Fruit fly (Drosophila melanogaster): ENCODE results near the gene CG3734.

The CG3734 gene

DNA sequence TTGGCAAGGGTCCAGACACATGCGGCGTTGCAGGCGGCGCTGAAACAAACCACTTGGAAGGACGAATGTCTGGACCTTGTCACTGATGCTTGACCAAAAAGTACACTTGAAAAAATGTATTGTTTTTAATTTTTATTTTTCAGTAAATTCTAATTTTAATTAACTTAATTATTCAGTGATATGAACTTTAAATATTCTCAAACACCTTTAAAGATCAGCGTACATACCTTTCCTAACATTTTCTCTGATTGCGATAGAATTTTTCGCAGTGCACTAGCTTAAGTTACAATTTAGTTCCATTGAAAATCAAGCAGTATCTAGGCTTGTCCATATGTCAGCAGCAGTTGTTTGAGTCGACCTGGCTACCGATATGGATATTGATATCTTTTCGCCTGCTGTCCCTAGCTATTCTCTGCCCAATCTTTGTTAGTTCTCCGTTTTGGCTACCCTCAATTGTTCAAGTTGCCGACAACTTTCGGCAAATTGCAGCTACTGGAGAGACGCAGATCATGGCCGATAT is 48.4 kb upstream of the CG3734 start (continued):
- TF ChIP-seq kah (GFP tag; optimal IDR thresholded peaks at IDR 0.05) (no peak), CG2129 (GFP tag; IDR thresholded peaks at IDR 0.05; ENCODE audit: partially characterized antibody) (no peak), knrl (GFP tag; IDR thresholded peaks at IDR 0.05; ENCODE audit: partially characterized antibody) (no peak), inv (GFP tag; IDR thresholded peaks at IDR 0.05; ENCODE audit: partially characterized antibody) (no peak), run (tag; optimal IDR thresholded peaks at IDR 0.05) (no peak), wdn (GFP tag; IDR thresholded peaks at IDR 0.05) (no peak), nmo (GFP tag; optimal IDR thresholded peaks at IDR 0.05) (peak; percentile 38), CG18262 (tag; optimal IDR thresholded peaks at IDR 0.05) (peak; percentile 64), Myb (GFP tag; optimal IDR thresholded peaks at IDR 0.05) (no peak), esg (GFP tag; conservative IDR thresholded peaks at IDR 0.05) (no peak), sna (GFP tag; IDR thresholded peaks at IDR 0.05; ENCODE audit: partially characterized antibody) (no peak), CG10543 (GFP tag; optimal IDR thresholded peaks at IDR 0.05) (no peak), maf-S (GFP tag; optimal IDR thresholded peaks at IDR 0.05) (no peak), Bteb2 (GFP tag; optimal IDR thresholded peaks at IDR 0.05) (no peak), org-1 (GFP tag; optimal IDR thresholded peaks at IDR 0.05) (no peak), ap (GFP tag; IDR thresholded peaks at IDR 0.05) (no peak), disco-r (GFP tag; optimal IDR thresholded peaks at IDR 0.05) (no peak), jing (GFP tag; optimal IDR thresholded peaks at IDR 0.05) (no peak), CG14441 (GFP tag; IDR thresholded peaks at IDR 0.05) (no peak), al (GFP tag; IDR thresholded peaks at IDR 0.05) (no peak), CG16863 (GFP tag; optimal IDR thresholded peaks at IDR 0.05) (no peak), gro (GFP tag; optimal IDR thresholded peaks at IDR 0.05) (no peak), CG12236 (GFP tag; optimal IDR thresholded peaks at IDR 0.05) (no peak), CG9215 (GFP tag; IDR thresholded peaks at IDR 0.05) (no peak), lbe (GFP tag; optimal IDR thresholded peaks at IDR 0.05) (no peak), salm (tag; optimal IDR thresholded peaks at IDR 0.05) (no peak), CG17612 (GFP tag; IDR thresholded peaks at IDR 0.05) (no peak), Elba2 (GFP tag; optimal IDR thresholded peaks at IDR 0.05) (peak; percentile 93), CG15073 (GFP tag; optimal IDR thresholded peaks at IDR 0.05) (no peak), Side (GFP tag; optimal IDR thresholded peaks at IDR 0.05) (no peak), danr (GFP tag; IDR thresholded peaks at IDR 0.05) (no peak), CG8944 (GFP tag; optimal IDR thresholded peaks at IDR 0.05) (no peak), Xrp1 (GFP tag; IDR thresholded peaks at IDR 0.05) (peak; percentile 59; the same call in 1 of the 2 replicates), amos (GFP tag; IDR thresholded peaks at IDR 0.05; ENCODE audit: partially characterized antibody) (no peak), CG18599 (GFP tag; optimal IDR thresholded peaks at IDR 0.05) (no peak), C15 (GFP tag; IDR thresholded peaks at IDR 0.05) (no peak), Rx (GFP tag; IDR thresholded peaks at IDR 0.05) (no peak), tio (GFP tag; optimal IDR thresholded peaks at IDR 0.05) (peak; percentile 23), HLH4C (GFP tag; IDR thresholded peaks at IDR 0.05; ENCODE audit: partially characterized antibody) (no peak), CG1647 (GFP tag; optimal IDR thresholded peaks at IDR 0.05) (no peak), ranshi (GFP tag; IDR thresholded peaks at IDR 0.05) (no peak), Ssrp (tag; optimal IDR thresholded peaks at IDR 0.05) (no peak), CG13775 (GFP tag; optimal IDR thresholded peaks at IDR 0.05) (peak; percentile 47), toy (GFP tag; IDR thresholded peaks at IDR 0.05) (no peak), B-H1 (GFP tag; IDR thresholded peaks at IDR 0.05) (no peak), CG6689 (GFP tag; IDR thresholded peaks at IDR 0.05) (peak; percentile 44; the same call in 1 of the 2 replicates), bowl (GFP tag; IDR thresholded peaks at IDR 0.05) (no peak), Nf-YB (GFP tag; optimal IDR thresholded peaks at IDR 0.05) (no peak), Dip3 (GFP tag; optimal IDR thresholded peaks at IDR 0.05) (no peak), CG32772 (GFP tag; IDR thresholded peaks at IDR 0.05) (no peak), sug (tag; optimal IDR thresholded peaks at IDR 0.05) (no peak), ci (GFP tag; IDR thresholded peaks at IDR 0.05) (no peak)
